Fruit fly (Drosophila melanogaster) S2 (cell line): ENCODE measurements around the gene CG9459.

Experiments
- CG8478 ChIP-seq: fragments of >200 bp; optimal IDR thresholded peaks from 2 replicates; lab custom pipeline; 2018
- CTCF ChIP-seq, 2 experiments: fragments of >200 bp; optimal IDR thresholded peaks; 2 replicates each; lab custom pipeline; 2018

- no peak for TF ChIP-seq CG8478 (lab: Kevin White, UChicago)
- no peak for TF ChIP-seq CTCF (optimal IDR thresholded peaks at IDR 0.05; lab: Kevin White, UChicago)
Observed at dm6 chr3R:9774821-9775220, 43.4 kb downstream of the CG9459 start, which contains the start of gene topi.
